Worm (Caenorhabditis elegans): Measurements from ENCODE around the gene srt-4.

- TF ChIP-seq nhr-237 (tag; optimal IDR thresholded peaks at IDR 0.05) (no peak), nhr-6 (tag; optimal IDR thresholded peaks at IDR 0.05) (no peak), ces-1 (GFP tag; optimal IDR thresholded peaks at IDR 0.05) (no peak)
Measured at ce11 chrV:2601817-2602216, 24.1 kb downstream of the srt-4 start.
